Worm (Caenorhabditis elegans) whole organism, L1 larva: ENCODE results near the gene ugt-6.

ENCODE experiments used
- ama-1 ChIP-seq: fragments of 150-350 bp; optimal IDR thresholded peaks from 2 replicates; lab custom pipeline; 2014
- ets-5 ChIP-seq: fragments of 200-800 bp; sonication (Bioruptor generic); IDR thresholded peaks from 2 replicates; pipeline ENCODE4 v1.3.6; 2022; ENCODE audit warnings: missing genetic modification characterization, missing compliant biosample characterization
- nhr-11 ChIP-seq: fragments of 150-350 bp; optimal IDR thresholded peaks from 2 replicates; lab custom pipeline; 2014; ENCODE audit warnings: missing biosample characterization, missing genetic modification characterization
- snpc-4 ChIP-seq: fragments of 150-350 bp; optimal IDR thresholded peaks from 2 replicates; lab custom pipeline; 2014; ENCODE audit warnings: missing biosample characterization, missing genetic modification characterization
- zag-1 ChIP-seq: fragments of 150-350 bp; optimal IDR thresholded peaks from 2 replicates; lab custom pipeline; 2014; ENCODE audit warnings: missing biosample characterization, missing genetic modification characterization

- TF ChIP-seq snpc-4 (tag; lab: Kevin White, UChicago) (no peak), zag-1 (tag; lab: Kevin White, UChicago) (no peak), ama-1 (lab: Kevin White, UChicago) (no peak), ets-5 (GFP tag; lab: Robert Waterston, UW) (no peak), nhr-11 (tag; lab: Kevin White, UChicago) (no peak)
Measured at ce11 chrV:12800171-12800570, 2.1 kb upstream of the ugt-6 start, which contains the start of gene ugt-3.
